Worm (Caenorhabditis elegans) whole organism, L4 larva: ENCODE results near the gene Y4C6B.4.

ENCODE experiments used
- F26F4.8 ChIP-seq: fragments of 200-800 bp; sonication (Bioruptor generic); conservative IDR thresholded peaks from 2 replicates; pipeline ENCODE4 v1.3.6; 2022; ENCODE audit warnings: missing genetic modification characterization, missing compliant biosample characterization
- T20F7.1 ChIP-seq: fragments of 200-800 bp; sonication (Bioruptor generic); optimal IDR thresholded peaks from 2 replicates; lab custom pipeline; 2018; ENCODE audit warnings: mild to moderate bottlenecking, missing genetic modification characterization, missing compliant biosample characterization
- T26A8.4 ChIP-seq: fragments of 200-800 bp; sonication (Bioruptor generic); IDR thresholded peaks from 2 replicates; pipeline ENCODE4 v1.3.6; 2022; ENCODE audit warnings: missing genetic modification characterization, missing compliant biosample characterization
- Y5F2A.4 ChIP-seq: fragments of 200-800 bp; sonication (Bioruptor generic); optimal IDR thresholded peaks from 2 replicates; lab custom pipeline; 2018; ENCODE audit warnings: mild to moderate bottlenecking, missing genetic modification characterization, missing compliant biosample characterization
- Y75B8A.6 ChIP-seq: fragments of 200-800 bp; sonication (Bioruptor generic); IDR thresholded peaks from 2 replicates; pipeline ENCODE4 v1.3.6; 2022; ENCODE audit warnings: missing genetic modification reagents, missing genetic modification characterization, missing compliant biosample characterization
- aha-1 ChIP-seq: fragments of 150-350 bp; peaks from one replicate; lab custom pipeline; 2014; ENCODE audit warnings: missing biosample characterization, missing genetic modification characterization
- ama-1 ChIP-seq: fragments of 150-350 bp; optimal IDR thresholded peaks from 2 replicates; lab custom pipeline; 2014; ENCODE audit warnings: inconsistent platforms, mixed read lengths
- attf-4 ChIP-seq: sonication (generic microtip); optimal IDR thresholded peaks from 3 replicates; lab custom pipeline; 2017; ENCODE audit warnings: missing biosample characterization, missing genetic modification characterization
- ceh-20 ChIP-seq: fragments of 200-800 bp; sonication (Bioruptor generic); IDR thresholded peaks from 2 replicates; pipeline ENCODE4 v1.3.6; 2022; ENCODE audit warnings: missing genetic modification reagents, missing genetic modification characterization, missing compliant biosample characterization
- ceh-62 ChIP-seq: sonication (generic microtip); optimal IDR thresholded peaks from 2 replicates; lab custom pipeline; 2017; ENCODE audit warnings: missing biosample characterization, missing genetic modification characterization
- daf-12 ChIP-seq: fragments of 150-350 bp; optimal IDR thresholded peaks from 2 replicates; lab custom pipeline; 2014; ENCODE audit warnings: missing biosample characterization, missing genetic modification reagents, missing genetic modification characterization
- dmd-8 ChIP-seq: fragments of 200-800 bp; sonication (Bioruptor generic); IDR thresholded peaks from 2 replicates; pipeline ENCODE4 v1.3.6; 2022; ENCODE audit warnings: missing genetic modification characterization, missing compliant biosample characterization
- dmd-9 ChIP-seq: fragments of 200-800 bp; sonication (Bioruptor generic); IDR thresholded peaks from 2 replicates; pipeline ENCODE4 v1.3.6; 2022; ENCODE audit warnings: missing genetic modification reagents, missing genetic modification characterization, missing compliant biosample characterization
- dpl-1 ChIP-seq: fragments of 150-350 bp; optimal IDR thresholded peaks from 2 replicates; lab custom pipeline; 2014; ENCODE audit warnings: missing biosample characterization, missing genetic modification reagents, missing genetic modification characterization
- dve-1 ChIP-seq: sonication (generic microtip); optimal IDR thresholded peaks from 2 replicates; lab custom pipeline; 2017; ENCODE audit warnings: antibody characterized with exemption, mild to moderate bottlenecking, missing genetic modification characterization, missing compliant biosample characterization; ENCODE audit not compliant: insufficient read depth
- egl-27 ChIP-seq: sonication (generic microtip); optimal IDR thresholded peaks from 3 replicates; lab custom pipeline; 2017; ENCODE audit warnings: missing biosample characterization, missing genetic modification reagents, missing genetic modification characterization
- fkh-10 ChIP-seq: fragments of 150-350 bp; optimal IDR thresholded peaks from 2 replicates; lab custom pipeline; 2014; ENCODE audit warnings: missing biosample characterization, missing genetic modification reagents, missing genetic modification characterization
- fos-1 ChIP-seq: fragments of 150-350 bp; optimal IDR thresholded peaks from 2 replicates; lab custom pipeline; 2014; ENCODE audit warnings: missing biosample characterization, missing genetic modification characterization
- hif-1 ChIP-seq, 2 experiments: sonication (generic microtip); optimal IDR thresholded peaks; 2 replicates each; lab custom pipeline; 2016 to 2017; ENCODE audit warnings: missing compliant biosample characterization in 2 of 2, missing genetic modification characterization in 2 of 2, missing genetic modification reagents in 2 of 2, missing genotype in 2 of 2, mild to moderate bottlenecking in 1 of 2
- hlh-11 ChIP-seq: fragments of 200-800 bp; sonication (Bioruptor generic); optimal IDR thresholded peaks from 2 replicates; lab custom pipeline; 2018; ENCODE audit warnings: mild to moderate bottlenecking, missing genetic modification characterization, missing compliant biosample characterization
- lin-1 ChIP-seq: fragments of 200-800 bp; sonication (Bioruptor generic); IDR thresholded peaks from 2 replicates; pipeline ENCODE4 v1.3.6; 2022; ENCODE audit warnings: missing genetic modification reagents, missing genetic modification characterization, missing compliant biosample characterization
- lin-15B ChIP-seq: fragments of 150-350 bp; sonication (generic microtip); optimal IDR thresholded peaks from 3 replicates; lab custom pipeline; 2014; ENCODE audit warnings: missing biosample characterization, missing genetic modification characterization
- lin-38 ChIP-seq: fragments of 200-800 bp; sonication (Bioruptor generic); IDR thresholded peaks from 2 replicates; pipeline ENCODE4 v1.3.6; 2022; ENCODE audit warnings: missing genetic modification reagents, missing genetic modification characterization, missing compliant biosample characterization
- lir-3 ChIP-seq: sonication (generic microtip); optimal IDR thresholded peaks from 2 replicates; lab custom pipeline; 2016; ENCODE audit warnings: mild to moderate bottlenecking, missing genetic modification characterization, missing compliant biosample characterization
- madf-9 ChIP-seq: fragments of 200-800 bp; sonication (Bioruptor generic); conservative IDR thresholded peaks from 2 replicates; pipeline ENCODE4 v1.3.6; 2022; ENCODE audit warnings: missing genetic modification reagents, missing genetic modification characterization, missing compliant biosample characterization
- mdl-1 ChIP-seq, 2 experiments: fragments of 150-350 bp in 1 of 2; sonication (generic microtip) in 1 of 2; optimal IDR thresholded peaks; 2 replicates each; lab custom pipeline; 2014 to 2017; ENCODE audit warnings: missing biosample characterization in 2 of 2, missing genetic modification characterization in 2 of 2
- nhr-10 ChIP-seq: fragments of 150-350 bp; optimal IDR thresholded peaks from 2 replicates; lab custom pipeline; 2014; ENCODE audit warnings: missing biosample characterization, missing genetic modification characterization
- nhr-102 ChIP-seq: sonication (generic microtip); optimal IDR thresholded peaks from 2 replicates; lab custom pipeline; 2016; ENCODE audit warnings: mild to moderate bottlenecking, missing genetic modification characterization, moderate library complexity, missing compliant biosample characterization
- nhr-25 ChIP-seq: sonication (generic microtip); optimal IDR thresholded peaks from 2 replicates; lab custom pipeline; 2017; ENCODE audit warnings: missing genetic modification characterization, mild to moderate bottlenecking, missing compliant biosample characterization, antibody characterized with exemption, moderate library complexity, borderline replicate concordance; ENCODE audit not compliant: insufficient read depth
- nhr-6 ChIP-seq: fragments of 150-350 bp; optimal IDR thresholded peaks from 2 replicates; lab custom pipeline; 2014; ENCODE audit warnings: missing biosample characterization, missing genetic modification characterization
- nhr-76 ChIP-seq: fragments of 150-350 bp; optimal IDR thresholded peaks from 2 replicates; lab custom pipeline; 2014; ENCODE audit warnings: missing biosample characterization, missing genetic modification characterization
- nhr-77 ChIP-seq: fragments of 150-350 bp; optimal IDR thresholded peaks from 2 replicates; lab custom pipeline; 2014; ENCODE audit warnings: missing biosample characterization, missing genetic modification characterization
- rbr-2 ChIP-seq: sonication (generic microtip); optimal IDR thresholded peaks from 2 replicates; lab custom pipeline; 2016; ENCODE audit warnings: missing genotype, missing genetic modification characterization, missing compliant biosample characterization
- saeg-2 ChIP-seq: fragments of 200-800 bp; sonication (Bioruptor generic); IDR thresholded peaks from 2 replicates; pipeline ENCODE4 v1.3.6; 2022; ENCODE audit warnings: missing genetic modification reagents, missing genetic modification characterization, missing compliant biosample characterization
- set-16 ChIP-seq: fragments of 200-800 bp; sonication (Bioruptor generic); IDR thresholded peaks from 2 replicates; pipeline ENCODE4 v1.3.6; 2022; ENCODE audit warnings: missing genetic modification reagents, missing genetic modification characterization, missing compliant biosample characterization
- tag-97 ChIP-seq: fragments of 200-800 bp; sonication (Bioruptor generic); IDR thresholded peaks from 2 replicates; pipeline ENCODE4 v1.3.6; 2022; ENCODE audit warnings: missing genetic modification characterization, missing compliant biosample characterization
- vab-7 ChIP-seq: fragments of 200-800 bp; sonication (Bioruptor generic); IDR thresholded peaks from 2 replicates; pipeline ENCODE4 v1.3.6; 2022; ENCODE audit warnings: missing genetic modification reagents, missing genetic modification characterization, missing compliant biosample characterization
- zfp-3 ChIP-seq: fragments of 200-800 bp; sonication (Bioruptor generic); conservative IDR thresholded peaks from 2 replicates; pipeline ENCODE4 v1.3.6; 2022; ENCODE audit warnings: missing genetic modification reagents, missing genetic modification characterization, missing compliant biosample characterization
- zip-2 ChIP-seq: fragments of 150-350 bp; optimal IDR thresholded peaks from 2 replicates; lab custom pipeline; 2014; ENCODE audit warnings: missing biosample characterization, missing genetic modification characterization

The Y4C6B.4 gene

DNA sequence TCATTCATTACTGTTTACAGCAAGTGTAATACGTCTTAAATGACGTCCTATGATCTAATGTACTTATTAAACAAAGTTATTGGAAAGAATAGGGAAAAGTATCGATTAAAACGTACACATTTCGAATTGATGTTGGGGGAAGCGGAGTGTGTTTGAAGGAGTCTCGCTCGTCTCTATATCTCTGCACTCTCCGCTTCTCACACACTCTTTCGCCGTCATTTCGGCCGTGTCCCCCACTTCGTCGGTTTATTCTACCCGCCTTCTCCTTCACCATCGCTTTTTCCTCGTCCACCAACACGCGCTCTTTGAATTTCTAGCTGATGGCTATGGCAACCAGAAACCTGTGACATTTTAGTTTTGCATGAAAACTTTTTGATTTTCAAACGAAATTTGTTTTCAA is 42.6 kb downstream of the Y4C6B.4 start (continued):
- no peak for TF ChIP-seq ceh-62 (tag; lab: Kevin White, UChicago)
- TF ChIP-seq T26A8.4 (GFP tag; lab: Robert Waterston, UW), result 0 out of 2 replicates have a peak, but pooled peaks have one; percentile 33
- no peak for TF ChIP-seq dmd-8 (GFP tag; lab: Robert Waterston, UW)
- no peak for TF ChIP-seq daf-12 (tag; lab: Kevin White, UChicago)
- TF ChIP-seq saeg-2 (GFP tag; lab: Robert Waterston, UW), result no peak
- TF ChIP-seq Y75B8A.6 (GFP tag; lab: Robert Waterston, UW), result no peak
- no peak for TF ChIP-seq zip-2 (tag; lab: Kevin White, UChicago)
- no peak for TF ChIP-seq egl-27 (tag; lab: Kevin White, UChicago)
- no peak for TF ChIP-seq Y5F2A.4
- peak; percentile 43 for TF ChIP-seq dpl-1 (GFP tag; lab: Kevin White, UChicago)
- TF ChIP-seq lin-1 (GFP tag; lab: Robert Waterston, UW), result 0 out of 2 replicates have a peak, but pooled peaks have one; percentile 47
- TF ChIP-seq nhr-6 (tag; lab: Kevin White, UChicago), result peak; percentile 58
- TF ChIP-seq vab-7, result no peak
- no peak for TF ChIP-seq F26F4.8 (GFP tag; lab: Robert Waterston, UW)
- TF ChIP-seq nhr-102, result no peak
- TF ChIP-seq hlh-11 (tag; lab: Kevin White, UChicago), result peak; percentile 33
- TF ChIP-seq dve-1 (tag; lab: Kevin White, UChicago), result peak; percentile 15
- TF ChIP-seq lin-15B (tag; lab: Kevin White, UChicago), result no peak
- no peak for TF ChIP-seq nhr-10 (tag; lab: Kevin White, UChicago)
- TF ChIP-seq fos-1 (tag; lab: Kevin White, UChicago), result no peak
- TF ChIP-seq fkh-10 (GFP tag; lab: Kevin White, UChicago), result peak; percentile 43
- no peak for TF ChIP-seq lir-3 (tag; lab: Kevin White, UChicago)
- TF ChIP-seq attf-4 (tag; lab: Kevin White, UChicago), result no peak
- TF ChIP-seq aha-1 (tag; lab: Kevin White, UChicago), result peak; percentile 26
- no peak for TF ChIP-seq zfp-3 (GFP tag; lab: Robert Waterston, UW)
- TF ChIP-seq dmd-9 (GFP tag; lab: Robert Waterston, UW), result no peak
- no peak for TF ChIP-seq ceh-20 (GFP tag; lab: Robert Waterston, UW)
- no peak for TF ChIP-seq T20F7.1 (GFP tag; lab: Kevin White, UChicago)
- TF ChIP-seq set-16 (GFP tag; lab: Robert Waterston, UW), result peak; percentile 33; the same call in 1 of the 2 replicates
- no peak for TF ChIP-seq nhr-77 (tag; lab: Kevin White, UChicago)
- TF ChIP-seq nhr-76, result no peak
- TF ChIP-seq ama-1 (lab: Kevin White, UChicago), result peak; percentile 21
- peak in 1 of 2 experiments; percentile 39 for TF ChIP-seq mdl-1 (tag; optimal IDR thresholded peaks at IDR 0.05; lab: Kevin White, UChicago)
- TF ChIP-seq madf-9 (GFP tag; lab: Robert Waterston, UW), result no peak
- no peak for TF ChIP-seq tag-97 (GFP tag; lab: Robert Waterston, UW)
- no peak for TF ChIP-seq nhr-25 (tag; lab: Kevin White, UChicago)

DNA sequence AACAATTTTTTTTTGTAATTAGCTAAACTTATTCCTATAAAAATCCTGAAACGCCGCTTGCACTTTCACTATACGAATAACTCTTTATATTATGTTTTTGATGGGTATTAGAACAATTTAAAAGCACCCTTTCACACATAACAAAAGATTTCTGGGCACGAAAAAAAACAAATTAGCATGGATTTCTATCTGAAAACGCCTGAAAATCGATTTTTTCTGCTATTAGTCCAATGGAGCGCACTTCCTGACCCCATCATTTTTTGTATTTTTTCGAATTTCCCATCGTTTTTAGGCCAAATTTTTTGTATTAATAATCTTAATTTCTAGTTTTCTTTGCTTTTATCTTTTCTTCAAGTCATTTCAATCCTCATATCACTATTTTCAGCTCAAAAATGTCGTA is 43.2 kb downstream of the Y4C6B.4 start, which contains the start of gene F41H10.3:
Gene F41H10.3, plus strand, starts transcription at position 388 of the 400 bp plus-strand sequence.
- no peak for TF ChIP-seq hlh-11 (tag; lab: Kevin White, UChicago)
- TF ChIP-seq lin-38 (GFP tag; lab: Robert Waterston, UW), result peak; percentile 61
- TF ChIP-seq aha-1 (tag; lab: Kevin White, UChicago), result peak; percentile 57
- TF ChIP-seq hif-1 (tag; optimal IDR thresholded peaks at IDR 0.05; lab: Kevin White, UChicago), result no peak
- TF ChIP-seq rbr-2 (tag; lab: Kevin White, UChicago), result no peak
